Fruit fly (Drosophila melanogaster) whole organism, pupa: ENCODE measurements around the gene Galphai.
A peak's percentile ranks its signal among the peaks of the same experiment; 100 is the strongest.

ENCODE experiments used
- CG10348 ChIP-seq: fragments of 200-800 bp; sonication (Bioruptor generic); IDR thresholded peaks from 2 replicates; pipeline ENCODE4 v1.3.6; 2022; ENCODE audit warnings: missing biosample characterization, missing genetic modification characterization
- CG12605 ChIP-seq: fragments of 200-800 bp; sonication (Bioruptor generic); IDR thresholded peaks from 2 replicates; pipeline ENCODE4 v1.3.6; 2022; ENCODE audit warnings: missing biosample characterization, missing genetic modification characterization
- CG13204 ChIP-seq: fragments of 200-800 bp; sonication (Bioruptor generic); optimal IDR thresholded peaks from 2 replicates; lab custom pipeline; 2018; ENCODE audit warnings: missing biosample characterization, mild to moderate bottlenecking, missing genetic modification characterization, moderate library complexity
- CG14655 ChIP-seq: fragments of 200-800 bp; sonication (Bioruptor generic); optimal IDR thresholded peaks from 3 replicates; lab custom pipeline; 2017; ENCODE audit warnings: mild to moderate bottlenecking, missing biosample characterization, missing genetic modification reagents, missing genetic modification characterization
- CG15710 ChIP-seq: fragments of 200-800 bp; sonication (Bioruptor generic); optimal IDR thresholded peaks from 2 replicates; lab custom pipeline; 2018; ENCODE audit warnings: missing biosample characterization, mild to moderate bottlenecking, missing genetic modification characterization, moderate library complexity
- CG17806 ChIP-seq: fragments of 200-800 bp; sonication (Bioruptor generic); optimal IDR thresholded peaks from 2 replicates; lab custom pipeline; 2018; ENCODE audit warnings: missing biosample characterization, mild to moderate bottlenecking, missing genetic modification characterization, moderate library complexity
- CG32121 ChIP-seq: fragments of 200-800 bp; sonication (Bioruptor generic); IDR thresholded peaks from 2 replicates; pipeline ENCODE4 v1.3.6; 2022; ENCODE audit warnings: missing biosample characterization, missing genetic modification characterization
- CG34367 ChIP-seq: fragments of 200-800 bp; sonication (Bioruptor generic); optimal IDR thresholded peaks from 2 replicates; lab custom pipeline; 2018; ENCODE audit warnings: missing biosample characterization, mild to moderate bottlenecking, missing genetic modification characterization
- CG4496 ChIP-seq: fragments of 200-800 bp; sonication (Bioruptor generic); IDR thresholded peaks from 3 replicates; pipeline ENCODE4 v1.3.6; 2022; ENCODE audit warnings: missing biosample characterization, missing genetic modification characterization
- CG8159 ChIP-seq: fragments of 200-800 bp; sonication (Bioruptor generic); optimal IDR thresholded peaks from 3 replicates; lab custom pipeline; 2018; ENCODE audit warnings: missing biosample characterization, mild to moderate bottlenecking, missing genetic modification characterization, moderate library complexity
- CG8301 ChIP-seq: fragments of 200-800 bp; sonication (Bioruptor generic); optimal IDR thresholded peaks from 2 replicates; lab custom pipeline; 2018; ENCODE audit warnings: missing biosample characterization, mild to moderate bottlenecking, missing genetic modification characterization
- CG9948 ChIP-seq: fragments of 200-800 bp; sonication (Bioruptor generic); optimal IDR thresholded peaks from 2 replicates; lab custom pipeline; 2018; ENCODE audit warnings: missing biosample characterization, mild to moderate bottlenecking, missing genetic modification characterization, moderate library complexity
- D1 ChIP-seq: fragments of 200-800 bp; sonication (Bioruptor generic); optimal IDR thresholded peaks from 2 replicates; lab custom pipeline; 2018; ENCODE audit warnings: missing biosample characterization, mild to moderate bottlenecking, missing genetic modification characterization, moderate library complexity
- EcR ChIP-seq: fragments of 200-800 bp; sonication (Bioruptor generic); optimal IDR thresholded peaks from 3 replicates; lab custom pipeline; 2019; ENCODE audit warnings: missing biosample characterization, missing genetic modification characterization, mild to moderate bottlenecking, moderate library complexity, missing genetic modification reagents
- Ets98B ChIP-seq: fragments of 200-800 bp; sonication (Bioruptor generic); IDR thresholded peaks from 2 replicates; pipeline ENCODE4 v1.3.6; 2022; ENCODE audit warnings: missing biosample characterization, missing genetic modification characterization
- Pif1A ChIP-seq: fragments of 200-800 bp; sonication (Bioruptor generic); optimal IDR thresholded peaks from 3 replicates; lab custom pipeline; 2016; ENCODE audit warnings: missing biosample characterization, missing genetic modification characterization
- Pif1B ChIP-seq: fragments of 200-800 bp; sonication (Bioruptor generic); optimal IDR thresholded peaks from 3 replicates; lab custom pipeline; 2016; ENCODE audit warnings: missing biosample characterization, missing genetic modification characterization
- Snoo ChIP-seq: fragments of 200-800 bp; sonication (Bioruptor generic); optimal IDR thresholded peaks from 3 replicates; lab custom pipeline; 2017; ENCODE audit warnings: missing biosample characterization, mild to moderate bottlenecking, missing genetic modification characterization, inconsistent platforms
- fd96Ca ChIP-seq: fragments of 200-800 bp; sonication (Bioruptor generic); IDR thresholded peaks from 3 replicates; pipeline ENCODE4 v1.3.6; 2022; ENCODE audit warnings: missing biosample characterization, missing genetic modification characterization
- gl ChIP-seq: fragments of 200-800 bp; sonication (Bioruptor generic); optimal IDR thresholded peaks from 2 replicates; lab custom pipeline; 2018; ENCODE audit warnings: missing biosample characterization, mild to moderate bottlenecking, missing genetic modification characterization
- rn ChIP-seq: fragments of 200-800 bp; sonication (Bioruptor generic); IDR thresholded peaks from 2 replicates; pipeline ENCODE4 v1.3.6; 2022; ENCODE audit warnings: missing biosample characterization, missing genetic modification characterization

The Galphai gene

DNA sequence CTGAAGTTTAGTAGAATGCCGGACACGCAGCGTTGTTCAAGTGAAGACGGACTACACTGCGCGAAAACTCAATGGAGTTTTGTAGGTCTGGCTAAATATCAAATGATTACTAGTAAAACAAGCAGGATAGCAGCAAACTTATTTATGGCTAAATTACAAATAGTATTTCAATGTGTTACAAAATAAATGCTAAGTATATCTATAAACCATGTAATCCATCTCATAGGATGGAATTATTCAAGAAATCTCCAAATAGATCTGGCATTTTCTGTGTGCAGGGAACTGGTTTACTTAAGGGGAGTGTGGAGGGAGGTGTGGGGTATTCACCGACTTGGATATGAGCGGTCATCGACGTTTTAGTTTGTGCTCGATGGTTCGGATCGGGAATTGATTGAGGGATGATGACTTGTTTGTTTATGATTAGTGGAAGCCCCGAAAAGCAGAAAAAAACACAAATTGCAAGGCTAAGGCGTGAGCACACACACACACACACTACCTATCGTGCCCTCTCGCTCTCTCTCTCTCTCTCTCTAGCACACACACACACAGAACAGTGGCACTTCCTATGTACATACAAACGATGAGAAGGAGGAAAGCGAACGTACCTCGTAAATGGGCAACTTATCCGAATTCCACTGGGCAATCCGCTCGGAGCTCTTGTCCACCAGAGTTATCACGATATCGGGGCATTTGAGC is 15.9 kb downstream of the Galphai start:
- TF ChIP-seq gl (tag; lab: Kevin White, UChicago): peak; percentile 66
- peak; percentile 71 for TF ChIP-seq CG4496 (GFP tag; lab: Robert Waterston, UW)
- peak; percentile 82 for TF ChIP-seq CG34367
- peak; percentile 80 for TF ChIP-seq CG17806 (tag; lab: Kevin White, UChicago)
- no peak for TF ChIP-seq D1 (tag; lab: Kevin White, UChicago)
- peak; percentile 95 for TF ChIP-seq EcR (GFP tag; lab: Kevin White, UChicago)
- no peak for TF ChIP-seq rn (GFP tag; lab: Robert Waterston, UW)
- TF ChIP-seq Ets98B (GFP tag; lab: Robert Waterston, UW): peak; percentile 77
- peak; percentile 55; the same call in 1 of the 2 replicates for TF ChIP-seq CG32121 (GFP tag; lab: Robert Waterston, UW)
- peak; percentile 82 for TF ChIP-seq Pif1A (GFP tag; lab: Kevin White, UChicago)
- peak; percentile 66 for TF ChIP-seq CG13204
- peak; percentile 57 for TF ChIP-seq Pif1B
- TF ChIP-seq Snoo (tag; lab: Kevin White, UChicago): peak; percentile 45
- peak; percentile 84 for TF ChIP-seq CG15710 (tag; lab: Kevin White, UChicago)
- TF ChIP-seq CG10348 (GFP tag; lab: Robert Waterston, UW): no peak
- TF ChIP-seq CG8159 (tag; lab: Kevin White, UChicago): peak; percentile 84
- TF ChIP-seq CG9948 (tag; lab: Kevin White, UChicago): peak; percentile 92
- TF ChIP-seq CG14655 (GFP tag; lab: Kevin White, UChicago): peak; percentile 87
- no peak for TF ChIP-seq fd96Ca (GFP tag; lab: Robert Waterston, UW)
- TF ChIP-seq CG12605: peak; percentile 63; the same call in 1 of the 2 replicates
- TF ChIP-seq CG8301 (tag; lab: Kevin White, UChicago): peak; percentile 87

DNA sequence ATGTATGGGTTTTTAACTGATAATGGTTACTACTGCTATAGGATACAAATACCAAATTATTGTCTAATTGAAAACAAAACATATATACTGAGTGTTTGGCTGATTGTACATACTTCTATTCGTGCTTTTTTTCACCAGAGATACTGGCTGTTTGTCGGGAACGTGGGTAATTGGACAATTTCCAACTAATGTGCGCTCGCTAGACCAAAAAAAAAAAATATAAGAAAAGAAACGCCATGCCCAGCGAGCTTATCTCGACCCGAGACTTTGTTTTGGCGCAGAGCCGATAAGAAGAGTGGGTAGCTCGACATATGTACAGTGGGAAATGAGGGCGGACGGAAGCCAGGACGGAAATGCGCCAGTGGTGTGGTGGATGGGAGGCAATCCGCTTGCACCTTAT is 16.7 kb downstream of the Galphai start:
- TF ChIP-seq CG13204 (no peak), Pif1B (no peak), CG4496 (GFP tag; lab: Robert Waterston, UW) (no peak; the same call in 2 of the 3 replicates), CG15710 (tag; lab: Kevin White, UChicago) (no peak), CG8159 (tag; lab: Kevin White, UChicago) (no peak), CG8301 (tag; lab: Kevin White, UChicago) (no peak)

dm6 chr3L:6961992-6962570 is 17.8 kb downstream of the Galphai start:
- TF ChIP-seq EcR (GFP tag; lab: Kevin White, UChicago) (peak; percentile 12), Ets98B (GFP tag; lab: Robert Waterston, UW) (no peak)

dm6 chr3L:6957753-6958420 is 22.0 kb downstream of the Galphai start, which contains the start of the genes Uqcc1 and Surf1:
Gene Uqcc1, minus strand, starts transcription at chr3L:6958108.
Gene Surf1, plus strand, starts transcription at chr3L:6958346.
- TF ChIP-seq CG17806 (tag; lab: Kevin White, UChicago) (no peak), Pif1B (no peak), Pif1A (GFP tag; lab: Kevin White, UChicago) (no peak), CG13204 (no peak), EcR (GFP tag; lab: Kevin White, UChicago) (no peak), fd96Ca (GFP tag; lab: Robert Waterston, UW) (no peak), CG9948 (tag; lab: Kevin White, UChicago) (no peak), CG15710 (tag; lab: Kevin White, UChicago) (no peak), CG8159 (tag; lab: Kevin White, UChicago) (no peak), Snoo (tag; lab: Kevin White, UChicago) (no peak)

DNA sequence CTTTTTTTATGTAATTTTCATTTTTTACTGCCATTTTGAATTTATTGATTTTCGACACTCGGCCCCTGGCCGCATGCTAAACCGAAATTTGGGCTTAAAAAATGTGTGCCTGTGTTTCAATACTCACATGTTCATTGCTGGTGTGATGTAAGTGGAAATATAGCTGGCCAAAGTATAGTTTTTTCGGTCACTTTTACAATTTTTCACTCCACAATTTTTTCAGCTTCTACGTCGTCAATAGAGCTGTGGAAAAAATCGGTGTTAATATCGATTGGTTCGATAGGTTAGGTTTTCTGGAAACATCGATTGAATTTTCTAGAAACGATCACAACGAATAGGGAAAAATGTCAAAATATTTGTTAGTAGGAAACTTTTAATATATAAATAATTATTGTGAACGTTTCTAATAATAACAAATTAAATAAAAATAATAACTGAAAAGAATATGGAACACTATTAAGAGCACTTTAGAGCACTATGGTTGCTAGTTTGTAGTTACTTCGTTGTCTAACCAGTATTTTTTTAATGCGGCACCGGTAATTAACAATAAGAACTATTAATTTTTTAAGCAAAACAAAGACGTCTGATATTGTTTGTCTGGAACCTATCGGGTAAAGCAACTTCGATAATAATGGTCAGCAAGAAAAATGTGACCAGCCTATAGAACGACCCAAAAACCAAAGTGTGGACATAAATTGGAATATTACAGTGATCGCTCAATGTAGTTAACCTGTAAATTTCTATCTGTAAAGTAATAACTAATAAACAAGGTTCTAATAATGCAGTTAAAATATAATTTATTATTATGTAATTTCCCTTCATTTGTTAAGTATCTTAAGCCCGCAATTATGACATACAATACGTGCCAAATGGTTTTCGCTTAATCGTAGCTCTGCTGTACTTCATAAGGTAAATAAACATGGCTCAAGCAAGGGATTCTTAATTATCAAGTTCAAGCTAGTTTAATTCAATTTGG is 24.3 kb downstream of the Galphai start, which contains the start of the genes CG10077 and CG9948:
Gene CG10077, minus strand, starts transcription at position 651 of the 976 bp plus-strand sequence.
Gene CG9948, plus strand, starts transcription at position 738 of the 976 bp plus-strand sequence.
- peak; percentile 92 for TF ChIP-seq CG17806 (tag; lab: Kevin White, UChicago)
- TF ChIP-seq CG8301 (tag; lab: Kevin White, UChicago): peak; percentile 89
- peak; percentile 88; the same call in 1 of the 2 replicates for TF ChIP-seq CG12605
- peak; percentile 43; the same call in 1 of the 2 replicates for TF ChIP-seq CG10348 (GFP tag; lab: Robert Waterston, UW)
- TF ChIP-seq EcR (GFP tag; lab: Kevin White, UChicago): no peak
- no peak for TF ChIP-seq CG13204
- TF ChIP-seq CG8159 (tag; lab: Kevin White, UChicago): peak; percentile 91
- TF ChIP-seq rn (GFP tag; lab: Robert Waterston, UW): 0 out of 2 replicates have a peak, but pooled peaks have one; percentile 9
- peak; percentile 91 for TF ChIP-seq CG15710 (tag; lab: Kevin White, UChicago)
- peak; percentile 85 for TF ChIP-seq Pif1A (GFP tag; lab: Kevin White, UChicago)
- TF ChIP-seq Ets98B (GFP tag; lab: Robert Waterston, UW): peak; percentile 90
- no peak for TF ChIP-seq CG14655 (GFP tag; lab: Kevin White, UChicago)
- TF ChIP-seq CG34367: peak; percentile 87
- peak; percentile 88 for TF ChIP-seq Snoo (tag; lab: Kevin White, UChicago)
- TF ChIP-seq fd96Ca (GFP tag; lab: Robert Waterston, UW): peak; percentile 64; the same call in 2 of the 3 replicates
- peak; percentile 95 for TF ChIP-seq CG4496 (GFP tag; lab: Robert Waterston, UW)
- TF ChIP-seq CG32121 (GFP tag; lab: Robert Waterston, UW): peak; percentile 88
- TF ChIP-seq CG9948 (tag; lab: Kevin White, UChicago): peak; percentile 94
- TF ChIP-seq D1 (tag; lab: Kevin White, UChicago): no peak
- peak; percentile 78 for TF ChIP-seq gl (tag; lab: Kevin White, UChicago)
- peak; percentile 89 for TF ChIP-seq Pif1B
